Fruit fly (Drosophila melanogaster): ENCODE data around the gene mid.

DNA sequence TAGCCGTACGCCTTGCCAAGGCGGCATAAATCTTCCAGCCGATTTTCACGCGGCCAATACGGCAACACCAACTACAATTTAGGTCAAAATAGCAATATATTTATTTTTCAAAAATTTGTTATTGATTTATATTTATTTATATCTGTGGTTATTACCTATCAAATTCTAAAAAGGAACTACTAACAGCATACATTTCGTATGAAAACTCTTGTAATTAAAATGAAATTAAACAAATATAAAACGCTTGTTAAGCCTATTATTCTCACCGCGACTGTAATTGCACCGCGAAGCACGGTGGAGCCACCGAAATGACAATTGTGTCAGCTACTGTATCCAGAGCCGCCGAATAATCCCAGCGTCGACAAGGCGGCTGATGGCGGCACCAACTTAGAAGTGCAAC is 38.0 kb downstream of the mid start:
- TF ChIP-seq gcm2 (GFP tag; optimal IDR thresholded peaks at IDR 0.05) (no peak), MTF-1 (GFP tag; optimal IDR thresholded peaks at IDR 0.05; ENCODE audit: borderline replicate concordance) (no peak), CG1603 (tag; optimal IDR thresholded peaks at IDR 0.05) (no peak), fu2 (GFP tag; optimal IDR thresholded peaks at IDR 0.05) (no peak), Lpt (GFP tag; optimal IDR thresholded peaks at IDR 0.05) (no peak), CG1832 (GFP tag; optimal IDR thresholded peaks at IDR 0.05) (no peak), cad (GFP tag; optimal IDR thresholded peaks at IDR 0.05) (no peak), Xrp1 (GFP tag; IDR thresholded peaks at IDR 0.05) (peak; percentile 22; the same call in 1 of the 2 replicates), Chrac-16 (GFP tag; optimal IDR thresholded peaks at IDR 0.05) (no peak), CG11695 (GFP tag; IDR thresholded peaks at IDR 0.05) (no peak), CG6854 (GFP tag; optimal IDR thresholded peaks at IDR 0.05) (no peak)

Measured in whole organism, embryonic.